Fruit fly (Drosophila melanogaster): ENCODE data around the gene kraken.

kraken gene

dm6 chr2L:866950-867744, 14.6 kb downstream of the kraken start (continued):
- TF ChIP-seq CG6163 (GFP tag; IDR thresholded peaks at IDR 0.05), result peak; percentile 97
- TF ChIP-seq Eip78C (GFP tag), result peak; percentile 98
- peak; percentile 96 for TF ChIP-seq CG15336 (GFP tag; IDR thresholded peaks at IDR 0.05)
- TF ChIP-seq topi (GFP tag; optimal IDR thresholded peaks at IDR 0.05), result peak; percentile 96
- TF ChIP-seq CG6276 (GFP tag; optimal IDR thresholded peaks at IDR 0.05), result peak; percentile 88
- peak; percentile 97 for TF ChIP-seq Hr39 (GFP tag; optimal IDR thresholded peaks at IDR 0.05)
- peak; percentile 93 for TF ChIP-seq CG6792 (GFP tag; optimal IDR thresholded peaks at IDR 0.05)
- TF ChIP-seq CG32006 (GFP tag; optimal IDR thresholded peaks at IDR 0.05), result peak; percentile 96
- TF ChIP-seq salr (GFP tag; optimal IDR thresholded peaks at IDR 0.05), result peak; percentile 85 to 87
- peak; percentile 92 for TF ChIP-seq CG11902 (GFP tag; optimal IDR thresholded peaks at IDR 0.05)
- peak; percentile 96 for TF ChIP-seq lz (GFP tag; optimal IDR thresholded peaks at IDR 0.05)
- peak; percentile 91 for TF ChIP-seq CG34406 (GFP tag; optimal IDR thresholded peaks at IDR 0.05)
- TF ChIP-seq CG31627 (GFP tag; optimal IDR thresholded peaks at IDR 0.05), result peak; percentile 97
- peak; percentile 91 for TF ChIP-seq Eip93F (GFP tag; optimal IDR thresholded peaks at IDR 0.05)
- peak; percentile 92 for TF ChIP-seq Sox15 (GFP tag; optimal IDR thresholded peaks at IDR 0.05)
- peak; percentile 88 for TF ChIP-seq CG3032 (tag; optimal IDR thresholded peaks at IDR 0.05)
- TF ChIP-seq acj6 (GFP tag; optimal IDR thresholded peaks at IDR 0.05), result peak; percentile 95
- peak; percentile 93 for TF ChIP-seq CG10631 (GFP tag; optimal IDR thresholded peaks at IDR 0.05)
- TF ChIP-seq Sox14 (GFP tag; optimal IDR thresholded peaks at IDR 0.05), result peak; percentile 96

- peak; percentile 59; the same call in 2 of the 3 replicates for TF ChIP-seq eg (GFP tag; IDR thresholded peaks at IDR 0.05)
- TF ChIP-seq Hr38 (GFP tag; optimal IDR thresholded peaks at IDR 0.05), result no peak
- no peak for TF ChIP-seq CG10631 (GFP tag; optimal IDR thresholded peaks at IDR 0.05)
- TF ChIP-seq CG3032 (tag; optimal IDR thresholded peaks at IDR 0.05), result peak; percentile 22
- peak; percentile 40 for TF ChIP-seq esn (GFP tag; optimal IDR thresholded peaks at IDR 0.05)
- no peak for TF ChIP-seq CG34406 (GFP tag; optimal IDR thresholded peaks at IDR 0.05)
- TF ChIP-seq fkh (GFP tag; optimal IDR thresholded peaks at IDR 0.05), result peak; percentile 57
- peak; percentile 12 for TF ChIP-seq CG7368 (GFP tag; optimal IDR thresholded peaks at IDR 0.05)
- TF ChIP-seq CG4318 (GFP tag; optimal IDR thresholded peaks at IDR 0.05), result no peak
- no peak for TF ChIP-seq CG11762 (GFP tag; optimal IDR thresholded peaks at IDR 0.05; ENCODE audit: insufficient read depth)
- peak; percentile 24 for TF ChIP-seq pdm3 (GFP tag; optimal IDR thresholded peaks at IDR 0.05)
- TF ChIP-seq achi (GFP tag; optimal IDR thresholded peaks at IDR 0.05), result peak; percentile 12
- TF ChIP-seq CG16779 (tag; optimal IDR thresholded peaks at IDR 0.05), result peak; percentile 13
- TF ChIP-seq Eip75B (GFP tag; optimal IDR thresholded peaks at IDR 0.05), result no peak
- TF ChIP-seq CG11902 (GFP tag; optimal IDR thresholded peaks at IDR 0.05), result no peak
- no peak for TF ChIP-seq CG6808 (GFP tag; optimal IDR thresholded peaks at IDR 0.05)
- no peak for TF ChIP-seq Blimp-1 (GFP tag; optimal IDR thresholded peaks at IDR 0.05)
- peak; percentile 25 for TF ChIP-seq fd85E (GFP tag; optimal IDR thresholded peaks at IDR 0.05)
- TF ChIP-seq fd59A (GFP tag; optimal IDR thresholded peaks at IDR 0.05), result no peak
- no peak for TF ChIP-seq CG11294 (GFP tag; IDR thresholded peaks at IDR 0.05)
- no peak for TF ChIP-seq spab (GFP tag; optimal IDR thresholded peaks at IDR 0.05)
- TF ChIP-seq CG8319 (GFP tag; optimal IDR thresholded peaks at IDR 0.05), result no peak
- peak; percentile 62; the same call in 1 of the 2 replicates for TF ChIP-seq CG15336 (GFP tag; IDR thresholded peaks at IDR 0.05)
- no peak for TF ChIP-seq Gug (GFP tag; IDR thresholded peaks at IDR 0.05)
- TF ChIP-seq net (GFP tag; optimal IDR thresholded peaks at IDR 0.05), result peak; percentile 10
- TF ChIP-seq Hr4 (GFP tag; optimal IDR thresholded peaks at IDR 0.05), result peak; percentile 37
- peak; percentile 21 for TF ChIP-seq CG6276 (GFP tag; optimal IDR thresholded peaks at IDR 0.05)
- TF ChIP-seq acj6 (GFP tag; optimal IDR thresholded peaks at IDR 0.05), result peak; percentile 33
- peak; percentile 82 for TF ChIP-seq Eip78C (GFP tag)
- peak; percentile 34 to 65 for TF ChIP-seq ss (GFP tag; optimal IDR thresholded peaks at IDR 0.05)
- peak; percentile 54 for TF ChIP-seq svp (GFP tag)
- no peak for TF ChIP-seq CG31627 (GFP tag; optimal IDR thresholded peaks at IDR 0.05)
- peak; percentile 23 for TF ChIP-seq topi (GFP tag; optimal IDR thresholded peaks at IDR 0.05)
- peak; percentile 3 for TF ChIP-seq CG8632 (GFP tag; optimal IDR thresholded peaks at IDR 0.05)
- peak; percentile 21 for TF ChIP-seq Smox (GFP tag; optimal IDR thresholded peaks at IDR 0.05)
- TF ChIP-seq Hr39 (GFP tag; optimal IDR thresholded peaks at IDR 0.05), result no peak
- TF ChIP-seq salr (GFP tag; optimal IDR thresholded peaks at IDR 0.05), result peak in 1 of 2 experiments; percentile 9
- no peak for TF ChIP-seq CG9139 (GFP tag; optimal IDR thresholded peaks at IDR 0.05)
- no peak for TF ChIP-seq CG6854 (GFP tag; optimal IDR thresholded peaks at IDR 0.05)
These were observed 15.5 kb downstream of the kraken start, which contains the start of gene aru for dm6 chr2L:867899-868605. Gene aru, minus strand, starts transcription at chr2L:868354.

Measured in whole organism, prepupa.